Fruit fly (Drosophila melanogaster): Measurements from ENCODE around the gene ko.

- TF ChIP-seq CG8478 (optimal IDR thresholded peaks at IDR 0.05) (no peak), CTCF (optimal IDR thresholded peaks at IDR 0.05) (no peak)
These were observed 60.9 kb downstream of the ko start for dm6 chr3L:21070063-21070462.
